Worm (Caenorhabditis elegans) whole organism, L1 larva: ENCODE results near the gene K11G12.6.
A peak's percentile ranks its signal among the peaks of the same experiment; 100 is the strongest.

ENCODE experiments used
- C16A3.4 ChIP-seq: fragments of 150-350 bp; optimal IDR thresholded peaks from 2 replicates; lab custom pipeline; 2014; ENCODE audit warnings: missing biosample characterization, missing genetic modification characterization
- ama-1 ChIP-seq: fragments of 150-350 bp; optimal IDR thresholded peaks from 2 replicates; lab custom pipeline; 2014
- blmp-1 ChIP-seq: fragments of 150-350 bp; optimal IDR thresholded peaks from 2 replicates; lab custom pipeline; 2014; ENCODE audit warnings: missing biosample characterization, missing genetic modification characterization
- ces-1 ChIP-seq: fragments of 150-350 bp; optimal IDR thresholded peaks from 2 replicates; lab custom pipeline; 2014; ENCODE audit warnings: missing biosample characterization, missing genetic modification reagents, missing genetic modification characterization
- dpl-1 ChIP-seq, 3 experiments: fragments of 150-350 bp in 2 of 3; sonication (generic microtip) in 1 of 3; optimal IDR thresholded peaks; 2 replicates each; lab custom pipeline; 2014 to 2017; ENCODE audit warnings: missing biosample characterization in 3 of 3, missing genetic modification characterization in 3 of 3, missing genetic modification reagents in 3 of 3
- efl-1 ChIP-seq, 4 experiments: fragments of 150-350 bp; optimal IDR thresholded peaks in 3 of 4; peaks in 1 of 4; 1 replicate in 1 of 4; 2 replicates in 3 of 4; lab custom pipeline; 2014; ENCODE audit warnings: missing biosample characterization in 2 of 4, missing genetic modification characterization in 2 of 4, missing genetic modification reagents in 2 of 4
- egl-27 ChIP-seq, 2 experiments: fragments of 150-350 bp in 1 of 2; sonication (generic microtip); optimal IDR thresholded peaks; 3 replicates each; lab custom pipeline; 2017 to 2018; ENCODE audit warnings: missing biosample characterization in 2 of 2, missing genetic modification characterization in 2 of 2, missing genetic modification reagents in 2 of 2
- elt-2 ChIP-seq: sonication (generic microtip); optimal IDR thresholded peaks from 2 replicates; lab custom pipeline; 2016; ENCODE audit warnings: missing genetic modification characterization, mild to moderate bottlenecking, inconsistent platforms, missing compliant biosample characterization, missing genetic modification reagents
- elt-3 ChIP-seq, 6 experiments: fragments of 150-350 bp in 1 of 6; sonication (generic microtip); optimal IDR thresholded peaks; 2 replicates each; lab custom pipeline; 2017 to 2018; ENCODE audit warnings: missing biosample characterization in 6 of 6, missing genetic modification characterization in 6 of 6, inconsistent platforms in 1 of 6
- fkh-10 ChIP-seq: sonication (generic microtip); optimal IDR thresholded peaks from 2 replicates; lab custom pipeline; 2017; ENCODE audit warnings: missing biosample characterization, missing genetic modification reagents, missing genetic modification characterization
- fkh-8 ChIP-seq: sonication (generic microtip); optimal IDR thresholded peaks from 2 replicates; lab custom pipeline; 2016; ENCODE audit warnings: mild to moderate bottlenecking, missing genetic modification characterization, missing compliant biosample characterization
- hlh-17 ChIP-seq: fragments of 200-800 bp; sonication (Bioruptor generic); optimal IDR thresholded peaks from 2 replicates; lab custom pipeline; 2018; ENCODE audit warnings: missing genetic modification characterization, mild to moderate bottlenecking, missing compliant biosample characterization, moderate library complexity, borderline replicate concordance
- irx-1 ChIP-seq: sonication (generic microtip); optimal IDR thresholded peaks from 2 replicates; lab custom pipeline; 2016; ENCODE audit warnings: missing genetic modification characterization, missing compliant biosample characterization
- isw-1 ChIP-seq: fragments of 200-800 bp; sonication (Bioruptor generic); IDR thresholded peaks from 2 replicates; pipeline ENCODE4 v1.3.6; 2022; ENCODE audit warnings: missing genetic modification characterization, missing compliant biosample characterization
- jun-1 ChIP-seq: fragments of 150-350 bp; optimal IDR thresholded peaks from 2 replicates; lab custom pipeline; 2014; ENCODE audit warnings: missing biosample characterization, missing genetic modification reagents, missing genetic modification characterization
- lin-13 ChIP-seq: fragments of 150-350 bp; optimal IDR thresholded peaks from 2 replicates; lab custom pipeline; 2014; ENCODE audit warnings: missing biosample characterization, missing genetic modification reagents, missing genetic modification characterization
- lin-14 ChIP-seq: fragments of 200-800 bp; sonication (Bioruptor generic); optimal IDR thresholded peaks from 2 replicates; lab custom pipeline; 2018; ENCODE audit warnings: mild to moderate bottlenecking, missing genetic modification characterization, moderate library complexity, missing compliant biosample characterization
- lin-35 ChIP-seq, 2 experiments: fragments of 150-350 bp; optimal IDR thresholded peaks; 2 replicates each; lab custom pipeline; 2014; ENCODE audit warnings: missing biosample characterization in 2 of 2, missing genetic modification characterization in 2 of 2, missing genetic modification reagents in 2 of 2
- lsy-2 ChIP-seq, 2 experiments: fragments of 150-350 bp; optimal IDR thresholded peaks; 2 replicates each; lab custom pipeline; 2014; ENCODE audit warnings: missing biosample characterization in 2 of 2, missing genetic modification characterization in 2 of 2
- mdl-1 ChIP-seq, 2 experiments: fragments of 150-350 bp; optimal IDR thresholded peaks; 2 replicates each; lab custom pipeline; 2014 to 2017; ENCODE audit warnings: missing biosample characterization in 2 of 2, missing genetic modification characterization in 2 of 2, inconsistent platforms in 1 of 2
- mep-1 ChIP-seq: fragments of 150-350 bp; optimal IDR thresholded peaks from 2 replicates; lab custom pipeline; 2014; ENCODE audit warnings: missing biosample characterization, missing genetic modification characterization
- nhr-12 ChIP-seq: sonication (generic microtip); optimal IDR thresholded peaks from 2 replicates; lab custom pipeline; 2017; ENCODE audit warnings: missing biosample characterization, missing genetic modification characterization
- nhr-19 ChIP-seq: fragments of 200-800 bp; sonication (Bioruptor generic); conservative IDR thresholded peaks from 2 replicates; pipeline ENCODE4 v1.3.6; 2022; ENCODE audit warnings: missing genetic modification characterization, missing compliant biosample characterization
- nhr-20 ChIP-seq: sonication (generic microtip); optimal IDR thresholded peaks from 2 replicates; lab custom pipeline; 2016; ENCODE audit warnings: mild to moderate bottlenecking, missing genetic modification characterization, missing compliant biosample characterization
- nhr-47 ChIP-seq: sonication (generic microtip); optimal IDR thresholded peaks from 2 replicates; lab custom pipeline; 2016; ENCODE audit warnings: mild to moderate bottlenecking, missing genetic modification characterization, moderate library complexity, missing compliant biosample characterization
- nhr-71 ChIP-seq: sonication (generic microtip); optimal IDR thresholded peaks from 2 replicates; lab custom pipeline; 2016; ENCODE audit warnings: mild to moderate bottlenecking, missing genetic modification characterization, moderate library complexity, missing compliant biosample characterization
- nhr-84 ChIP-seq: sonication (generic microtip); optimal IDR thresholded peaks from 2 replicates; lab custom pipeline; 2017; ENCODE audit warnings: missing biosample characterization, missing genetic modification characterization
- nhr-85 ChIP-seq: sonication (generic microtip); peaks from one replicate; lab custom pipeline; 2016; ENCODE audit warnings: missing genetic modification characterization, inconsistent platforms, missing compliant biosample characterization
- pag-3 ChIP-seq: sonication (generic microtip); optimal IDR thresholded peaks from 2 replicates; lab custom pipeline; 2017; ENCODE audit warnings: missing genetic modification characterization, mild to moderate bottlenecking, missing compliant biosample characterization, antibody characterized with exemption, borderline replicate concordance; ENCODE audit not compliant: insufficient read depth
- pax-3 ChIP-seq: fragments of 200-800 bp; sonication (Bioruptor generic); optimal IDR thresholded peaks from 2 replicates; lab custom pipeline; 2018; ENCODE audit warnings: mild to moderate bottlenecking, missing genetic modification characterization, moderate library complexity, missing compliant biosample characterization
- rnt-1 ChIP-seq: sonication (generic microtip); optimal IDR thresholded peaks from 2 replicates; lab custom pipeline; 2016; ENCODE audit warnings: mild to moderate bottlenecking, missing genetic modification characterization, moderate library complexity, missing compliant biosample characterization
- snpc-4 ChIP-seq: fragments of 150-350 bp; optimal IDR thresholded peaks from 2 replicates; lab custom pipeline; 2014; ENCODE audit warnings: missing biosample characterization, missing genetic modification characterization
- sox-4 ChIP-seq: sonication (generic microtip); optimal IDR thresholded peaks from 2 replicates; lab custom pipeline; 2016; ENCODE audit warnings: missing genetic modification characterization, missing compliant biosample characterization
- sptf-1 ChIP-seq: fragments of 150-350 bp; optimal IDR thresholded peaks from 2 replicates; lab custom pipeline; 2014; ENCODE audit warnings: missing biosample characterization, missing genetic modification characterization
- sup-37 ChIP-seq: fragments of 200-800 bp; sonication (Bioruptor generic); optimal IDR thresholded peaks from 2 replicates; lab custom pipeline; 2018; ENCODE audit warnings: mild to moderate bottlenecking, missing genetic modification characterization, missing compliant biosample characterization
- tlp-1 ChIP-seq: fragments of 150-350 bp; optimal IDR thresholded peaks from 2 replicates; lab custom pipeline; 2014; ENCODE audit warnings: missing biosample characterization, missing genetic modification characterization
- unc-30 ChIP-seq: sonication (generic microtip); optimal IDR thresholded peaks from 2 replicates; lab custom pipeline; 2017; ENCODE audit warnings: missing biosample characterization, missing genetic modification characterization
- unc-86 ChIP-seq: sonication (generic microtip); optimal IDR thresholded peaks from 2 replicates; lab custom pipeline; 2016; ENCODE audit warnings: missing genetic modification characterization, missing compliant biosample characterization
- zip-4 ChIP-seq: fragments of 200-800 bp; sonication (Bioruptor generic); optimal IDR thresholded peaks from 2 replicates; lab custom pipeline; 2018; ENCODE audit warnings: mild to moderate bottlenecking, missing genetic modification characterization, moderate library complexity, missing compliant biosample characterization

Gene K11G12.6

DNA sequence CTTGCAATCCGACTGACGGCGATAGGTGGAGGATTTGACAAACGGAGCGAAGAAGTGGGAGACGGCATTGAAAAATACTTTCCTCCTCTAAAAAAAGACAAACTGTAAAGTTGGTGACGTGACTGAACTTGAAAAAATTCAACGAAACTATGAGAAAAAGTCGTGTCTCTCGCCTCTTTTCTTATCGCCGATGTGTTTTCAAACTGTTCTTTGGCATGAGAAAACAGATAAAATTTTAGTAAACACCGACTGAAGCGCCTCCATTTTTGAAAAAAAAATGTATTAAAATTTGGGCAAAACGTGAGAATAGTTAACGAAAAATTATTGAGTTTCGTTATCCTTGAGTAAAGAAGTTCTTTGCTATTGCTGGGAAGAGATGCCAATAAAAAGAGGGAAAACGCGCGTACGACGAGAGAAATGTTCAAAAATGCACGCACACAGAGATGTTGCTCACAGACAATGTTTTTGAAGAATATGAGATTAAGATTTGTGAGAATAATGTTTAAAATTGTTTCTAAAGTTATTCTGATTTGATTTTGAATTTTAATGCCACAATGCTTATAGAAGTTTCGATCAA, 549 bp downstream of the K11G12.6 start:
- TF ChIP-seq dpl-1 (GFP tag; optimal IDR thresholded peaks at IDR 0.05; lab: Kevin White, UChicago), result no peak
- TF ChIP-seq fkh-10, result no peak
- TF ChIP-seq zip-4 (GFP tag; lab: Kevin White, UChicago), result no peak
- peak in 1 of 2 experiments; percentile 30 for TF ChIP-seq lin-35 (GFP tag; optimal IDR thresholded peaks at IDR 0.05; lab: Kevin White, UChicago)
- peak; percentile 3 for TF ChIP-seq nhr-71 (tag; lab: Kevin White, UChicago)
- peak; percentile 6 for TF ChIP-seq mep-1 (tag; lab: Kevin White, UChicago)
- no peak for TF ChIP-seq jun-1 (tag; lab: Kevin White, UChicago)
- TF ChIP-seq elt-2 (tag; lab: Kevin White, UChicago), result peak; percentile 28
- peak; percentile 54 for TF ChIP-seq nhr-85
- TF ChIP-seq blmp-1 (tag; lab: Kevin White, UChicago), result peak; percentile 0
- no peak for TF ChIP-seq ces-1 (GFP tag; lab: Kevin White, UChicago)
- TF ChIP-seq nhr-12 (tag; lab: Kevin White, UChicago), result no peak
- TF ChIP-seq fkh-8 (tag; lab: Kevin White, UChicago), result no peak
- TF ChIP-seq snpc-4 (tag; lab: Kevin White, UChicago), result no peak
- no peak for TF ChIP-seq nhr-19
- no peak for TF ChIP-seq C16A3.4 (tag; lab: Kevin White, UChicago)
- TF ChIP-seq elt-3 (tag; optimal IDR thresholded peaks at IDR 0.05; lab: Kevin White, UChicago), result peak in 2 of 6 experiments; percentile 12 to 38
- TF ChIP-seq lin-14, result peak; percentile 51

DNA sequence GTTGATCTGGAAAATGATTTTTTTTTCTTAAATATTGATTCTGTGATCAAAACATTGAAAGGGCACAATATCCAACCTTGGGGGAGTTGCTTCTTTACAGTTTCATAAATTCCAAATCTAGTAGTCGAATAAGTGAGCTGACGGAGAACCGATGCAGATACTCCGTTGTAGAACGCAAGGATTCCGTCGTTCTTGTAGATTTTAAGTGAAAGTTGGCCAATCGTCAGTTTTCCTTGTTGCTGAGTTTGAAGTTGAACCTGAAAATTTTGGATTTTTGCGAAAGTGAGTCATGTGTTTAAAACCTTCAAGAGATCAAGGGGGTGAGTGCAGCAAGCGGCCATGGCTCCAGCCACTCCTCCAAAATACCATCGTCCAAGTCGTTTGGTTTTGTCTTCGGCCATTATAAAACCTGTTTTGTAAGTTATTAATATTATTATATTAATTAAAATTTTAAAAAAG, 4.2 kb downstream of the K11G12.6 start, which contains the start of gene slc-25A10:
slc-25A10 (minus strand) TSS at position 409 of the 459 bp plus-strand sequence.
- TF ChIP-seq lin-14 (no peak), ama-1 (lab: Kevin White, UChicago) (peak; percentile 42), mdl-1 (tag; optimal IDR thresholded peaks at IDR 0.05; lab: Kevin White, UChicago) (peak in 1 of 2 experiments; percentile 31), nhr-47 (no peak)
- TF ChIP-seq, all 84 proteins: peak for 2

DNA sequence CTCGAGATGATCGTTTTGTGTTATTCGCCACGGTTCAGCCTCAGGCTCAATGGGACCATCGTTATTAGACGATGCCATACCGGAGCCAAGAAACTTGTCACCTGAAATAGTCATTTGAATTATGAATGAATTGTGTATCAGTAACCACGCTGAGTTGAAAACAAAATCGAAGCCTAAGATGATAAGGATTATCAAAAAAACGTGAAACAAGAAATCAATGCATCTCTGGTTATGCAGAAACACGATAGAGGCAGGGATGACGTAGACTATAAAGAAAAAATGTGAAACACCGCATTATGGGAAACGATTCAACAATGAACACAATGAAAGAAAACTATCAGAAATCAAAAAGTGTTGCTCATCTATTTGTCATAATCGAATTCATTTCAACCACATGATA, 6.5 kb downstream of the K11G12.6 start, which contains the start of gene smf-1:
smf-1 (minus strand) TSS at position 101 of the 400 bp plus-strand sequence.
- peak; percentile 47 for TF ChIP-seq elt-2 (tag; lab: Kevin White, UChicago)
- no peak for TF ChIP-seq fkh-10

DNA sequence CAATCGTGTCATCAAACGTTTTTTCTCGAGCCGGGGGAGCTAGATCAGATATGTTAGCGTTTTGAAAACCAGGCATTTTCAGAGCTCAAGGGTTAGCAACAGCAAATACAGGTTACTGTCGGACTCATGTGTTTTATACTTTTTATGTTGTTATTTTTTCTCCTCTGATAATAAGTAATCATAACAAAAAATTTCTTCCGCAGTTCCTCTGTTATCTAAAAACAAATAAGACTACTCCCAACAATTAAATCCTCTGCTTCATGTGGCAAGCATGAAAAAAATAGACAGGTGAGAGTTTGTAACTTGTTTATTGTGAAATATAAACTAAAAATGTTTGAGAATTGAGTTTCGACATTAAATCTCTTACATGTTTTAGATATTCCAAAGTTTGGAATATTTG, 10.9 kb downstream of the K11G12.6 start, which contains the start of gene smf-2:
smf-2 (minus strand) TSS at position 101 of the 400 bp plus-strand sequence.
- TF ChIP-seq lin-35 (GFP tag; optimal IDR thresholded peaks at IDR 0.05; lab: Kevin White, UChicago), result no peak
- TF ChIP-seq C16A3.4 (tag; lab: Kevin White, UChicago), result no peak
- no peak for TF ChIP-seq lsy-2 (tag; optimal IDR thresholded peaks at IDR 0.05; lab: Kevin White, UChicago)

DNA sequence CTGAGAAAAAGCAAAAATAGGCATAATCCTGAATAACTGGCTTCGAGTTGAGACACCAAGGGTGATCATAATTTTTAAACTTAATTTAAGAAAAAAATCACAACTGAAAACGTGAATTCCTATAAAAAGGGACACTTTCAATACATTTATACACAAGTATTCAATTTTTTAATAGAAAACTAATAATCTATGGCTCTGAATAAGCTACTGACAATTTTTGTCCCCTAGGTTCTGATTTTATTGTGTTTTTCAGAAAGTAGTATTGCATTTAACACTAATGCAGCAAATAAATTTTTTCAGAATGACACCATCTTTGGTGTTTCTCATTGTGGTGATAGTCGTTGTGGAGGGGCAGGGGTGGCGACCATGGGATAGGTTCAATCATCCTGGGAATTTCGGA, 16.2 kb downstream of the K11G12.6 start, which contains the start of gene nas-11:
nas-11 (plus strand) TSS at position 301 of the 400 bp plus-strand sequence.
- TF ChIP-seq nhr-19, result no peak
- TF ChIP-seq nhr-20 (tag; lab: Kevin White, UChicago), result no peak
- no peak for TF ChIP-seq lsy-2 (tag; optimal IDR thresholded peaks at IDR 0.05; lab: Kevin White, UChicago)
- TF ChIP-seq efl-1 (optimal IDR thresholded peaks at IDR 0.05; lab: Kevin White, UChicago), result no peak
- peak in 1 of 2 experiments; percentile 77 for TF ChIP-seq efl-1 (GFP tag; optimal IDR thresholded peaks at IDR 0.05 in 1 of 2; lab: Kevin White, UChicago)

DNA sequence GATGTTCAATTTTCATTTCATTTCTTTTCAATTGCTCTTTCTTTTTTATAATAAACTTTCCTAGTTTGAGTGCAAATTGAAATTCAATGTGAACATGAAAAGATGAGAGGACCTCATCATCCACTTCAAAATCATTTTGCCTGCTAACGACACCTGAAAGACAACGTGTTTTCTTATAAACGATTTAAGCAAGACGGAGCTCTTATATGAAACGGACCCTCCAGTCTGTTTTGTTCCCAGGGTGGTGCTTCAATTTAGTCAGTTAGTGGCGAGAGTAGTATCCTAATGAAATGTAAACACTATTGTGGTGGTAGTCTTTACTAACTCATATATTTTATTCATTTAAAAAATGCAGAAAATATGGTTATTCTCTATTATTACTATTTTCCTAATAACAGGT, 20.2 kb downstream of the K11G12.6 start, which contains the start of gene acr-3:
acr-3 (plus strand) TSS at position 301 of the 400 bp plus-strand sequence.
- TF ChIP-seq sptf-1 (tag; lab: Kevin White, UChicago), result no peak
- TF ChIP-seq lin-13, result no peak
- TF ChIP-seq isw-1 (GFP tag; lab: Robert Waterston, UW), result no peak
- no peak for TF ChIP-seq rnt-1 (tag; lab: Kevin White, UChicago)
- TF ChIP-seq hlh-17 (GFP tag; lab: Kevin White, UChicago), result no peak
- no peak for TF ChIP-seq unc-30 (tag; lab: Kevin White, UChicago)
- TF ChIP-seq egl-27 (tag; optimal IDR thresholded peaks at IDR 0.05; lab: Kevin White, UChicago), result no peak
- no peak for TF ChIP-seq nhr-84 (tag; lab: Kevin White, UChicago)
- no peak for TF ChIP-seq irx-1 (tag; lab: Kevin White, UChicago)
- TF ChIP-seq ama-1 (lab: Kevin White, UChicago), result no peak
- no peak for TF ChIP-seq lin-35 (GFP tag; optimal IDR thresholded peaks at IDR 0.05; lab: Kevin White, UChicago)
- no peak for TF ChIP-seq sox-4 (tag; lab: Kevin White, UChicago)
- TF ChIP-seq unc-86 (tag; lab: Kevin White, UChicago), result no peak
- TF ChIP-seq pag-3 (tag; lab: Kevin White, UChicago), result no peak
- no peak for TF ChIP-seq sup-37 (GFP tag; lab: Kevin White, UChicago)
- no peak for TF ChIP-seq tlp-1 (tag; lab: Kevin White, UChicago)
- no peak for TF ChIP-seq pax-3 (tag; lab: Kevin White, UChicago)
- no peak for TF ChIP-seq zip-4 (GFP tag; lab: Kevin White, UChicago)
- TF ChIP-seq, all 84 proteins: peak for 0
